Fruit fly (Drosophila melanogaster): ENCODE measurements around the gene Hr38.

dm6 chr2L:20681648-20682098 is 32.7 kb downstream of the Hr38 start, which contains the start of gene Cen:
- no peak for TF ChIP-seq Dll (optimal IDR thresholded peaks at IDR 0.05)
- no peak for TF ChIP-seq pan (optimal IDR thresholded peaks at IDR 0.05)
- TF ChIP-seq psq (optimal IDR thresholded peaks at IDR 0.05) = no peak
- no peak for TF ChIP-seq usp (GFP tag; optimal IDR thresholded peaks at IDR 0.05)
